Worm (Caenorhabditis elegans): ENCODE measurements around the gene F38B7.2.

F38B7.2 gene

DNA sequence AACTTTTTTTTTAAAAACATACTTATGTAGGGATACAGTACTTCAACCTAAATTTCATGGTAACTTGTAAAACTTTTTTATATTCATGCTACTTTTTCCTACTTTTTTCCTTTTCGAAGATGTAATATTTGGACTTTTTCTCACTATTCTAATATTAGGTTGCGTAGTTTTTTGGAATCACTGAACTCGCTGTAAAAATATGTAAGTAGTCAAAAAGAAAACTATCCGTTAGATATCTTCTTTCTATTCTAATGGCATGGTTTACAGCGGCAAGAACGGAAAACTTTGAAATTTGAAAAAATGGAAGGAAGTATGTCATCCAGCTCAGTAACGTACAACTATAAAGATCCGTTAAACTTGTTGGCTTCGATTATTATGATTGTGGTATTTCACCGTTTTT lies 45.7 kb downstream of the F38B7.2 start, which contains the start of gene srx-82:
TSS of gene srx-82 (plus strand) at position 301 of the 400 bp plus-strand sequence.
- TF ChIP-seq C38D4.7 (GFP tag; optimal IDR thresholded peaks at IDR 0.05), result no peak
- TF ChIP-seq pha-2 (tag; optimal IDR thresholded peaks at IDR 0.05), result no peak
- TF ChIP-seq unc-86 (tag; optimal IDR thresholded peaks at IDR 0.05), result no peak
- no peak for TF ChIP-seq unc-42 (tag; optimal IDR thresholded peaks at IDR 0.05)
- no peak for TF ChIP-seq fax-1 (tag; optimal IDR thresholded peaks at IDR 0.05)
- no peak for TF ChIP-seq C08G9.2 (tag; optimal IDR thresholded peaks at IDR 0.05)
- no peak for TF ChIP-seq nhr-232 (tag; optimal IDR thresholded peaks at IDR 0.05)
- TF ChIP-seq ahr-1 (tag; optimal IDR thresholded peaks at IDR 0.05), result no peak
- TF ChIP-seq mec-3 (tag; optimal IDR thresholded peaks at IDR 0.05; ENCODE audit: borderline replicate concordance), result no peak
- no peak for TF ChIP-seq ceh-24 (tag; optimal IDR thresholded peaks at IDR 0.05)
- TF ChIP-seq pros-1 (tag; optimal IDR thresholded peaks at IDR 0.05), result no peak
- TF ChIP-seq dmd-4 (tag; optimal IDR thresholded peaks at IDR 0.05; ENCODE audit: borderline replicate concordance), result no peak
- TF ChIP-seq odd-2 (tag; optimal IDR thresholded peaks at IDR 0.05), result no peak
- TF ChIP-seq hlh-30 (tag; optimal IDR thresholded peaks at IDR 0.05; ENCODE audit: insufficient read depth), result no peak
- no peak for TF ChIP-seq npax-4 (tag; optimal IDR thresholded peaks at IDR 0.05)
- no peak for TF ChIP-seq sox-4 (tag; optimal IDR thresholded peaks at IDR 0.05)

DNA sequence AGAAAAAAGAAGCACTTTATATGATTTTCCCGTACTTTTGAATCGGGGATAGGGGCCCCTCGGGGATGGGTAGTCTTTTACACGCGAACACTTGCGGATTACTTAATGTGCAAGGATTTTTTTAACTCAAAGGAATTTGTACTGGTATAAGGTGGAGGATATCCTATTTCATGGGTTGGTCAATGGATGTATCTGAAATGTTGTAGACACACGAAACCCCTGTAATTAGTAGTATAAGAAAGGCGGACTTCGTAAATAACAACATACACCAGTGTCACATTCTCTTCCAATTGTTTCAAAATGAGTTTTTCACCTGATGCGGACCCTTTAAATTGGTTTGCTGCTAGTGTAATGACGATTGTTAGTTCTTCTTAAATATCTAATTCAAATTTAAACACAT lies 49.7 kb downstream of the F38B7.2 start, which contains the start of gene srx-80:
TSS of gene srx-80 (plus strand) at position 301 of the 400 bp plus-strand sequence.
- TF ChIP-seq sdc-2 (tag; optimal IDR thresholded peaks at IDR 0.05) (no peak), fkh-10 (GFP tag; optimal IDR thresholded peaks at IDR 0.05) (no peak), sox-2 (GFP tag; IDR thresholded peaks at IDR 0.05) (no peak), mec-3 (tag; optimal IDR thresholded peaks at IDR 0.05; ENCODE audit: borderline replicate concordance) (no peak), ahr-1 (tag; optimal IDR thresholded peaks at IDR 0.05) (no peak), zip-5 (tag; optimal IDR thresholded peaks at IDR 0.05) (no peak), ceh-34 (tag; optimal IDR thresholded peaks at IDR 0.05) (no peak), T23F11.4 (GFP tag; optimal IDR thresholded peaks at IDR 0.05) (no peak), sox-4 (tag; optimal IDR thresholded peaks at IDR 0.05) (no peak), hlh-8 (tag; optimal IDR thresholded peaks at IDR 0.05) (no peak), pat-9 (tag; optimal IDR thresholded peaks at IDR 0.05) (no peak), che-1 (tag; optimal IDR thresholded peaks at IDR 0.05) (no peak), rnt-1 (tag; optimal IDR thresholded peaks at IDR 0.05) (no peak), nfya-1 (tag; optimal IDR thresholded peaks at IDR 0.05) (no peak), F13H6.1 (tag; optimal IDR thresholded peaks at IDR 0.05) (no peak), lim-6 (tag; optimal IDR thresholded peaks at IDR 0.05) (no peak), gmeb-2 (tag; optimal IDR thresholded peaks at IDR 0.05) (no peak)

DNA sequence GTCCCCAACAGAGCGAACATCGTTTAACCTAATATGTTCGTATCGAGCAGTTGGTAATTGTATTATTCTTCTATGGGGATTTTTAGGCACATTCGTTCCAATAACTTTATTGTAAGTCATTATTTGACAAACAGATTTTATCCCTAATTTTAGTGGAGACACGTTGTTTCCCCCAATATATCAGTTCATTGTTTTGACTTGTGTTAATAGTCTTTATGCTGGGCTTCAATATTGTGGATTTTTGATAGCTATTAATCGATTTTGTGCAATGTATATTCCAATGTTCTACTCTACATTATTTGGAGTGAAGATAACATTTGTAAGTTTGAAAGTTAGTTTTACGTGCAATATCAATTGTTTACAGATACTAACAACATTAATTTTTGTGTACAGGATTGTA lies 50.1 kb downstream of the F38B7.2 start:
- TF ChIP-seq ref-2 (tag; optimal IDR thresholded peaks at IDR 0.05), result no peak
- no peak for TF ChIP-seq npax-4 (tag; optimal IDR thresholded peaks at IDR 0.05)
- TF ChIP-seq pax-1 (tag; optimal IDR thresholded peaks at IDR 0.05), result no peak
- TF ChIP-seq pqm-1 (tag; optimal IDR thresholded peaks at IDR 0.05), result no peak
- TF ChIP-seq dmd-4 (tag; optimal IDR thresholded peaks at IDR 0.05; ENCODE audit: borderline replicate concordance), result no peak
- TF ChIP-seq pros-1 (tag; optimal IDR thresholded peaks at IDR 0.05), result no peak
- TF ChIP-seq hlh-8 (tag; optimal IDR thresholded peaks at IDR 0.05), result no peak
- no peak for TF ChIP-seq lin-11 (tag; optimal IDR thresholded peaks at IDR 0.05)
- TF ChIP-seq eyg-1 (tag; optimal IDR thresholded peaks at IDR 0.05), result no peak
- no peak for TF ChIP-seq hlh-13 (GFP tag; optimal IDR thresholded peaks at IDR 0.05)
- TF ChIP-seq ceh-45 (GFP tag; IDR thresholded peaks at IDR 0.05), result no peak
- no peak for TF ChIP-seq nfya-1 (tag; optimal IDR thresholded peaks at IDR 0.05)
- TF ChIP-seq tbx-7 (tag; optimal IDR thresholded peaks at IDR 0.05), result no peak
- no peak for TF ChIP-seq fkh-10 (GFP tag; optimal IDR thresholded peaks at IDR 0.05)
- TF ChIP-seq fax-1 (tag; optimal IDR thresholded peaks at IDR 0.05), result no peak
- TF ChIP-seq odd-2 (tag; optimal IDR thresholded peaks at IDR 0.05), result no peak
- no peak for TF ChIP-seq C38D4.7 (GFP tag; optimal IDR thresholded peaks at IDR 0.05)

Measured in whole organism, late embryonic.